Fruit fly (Drosophila melanogaster) whole organism, embryonic: ENCODE results near the gene kraken.

Source experiments
- Adf1 ChIP-seq: fragments of 200-800 bp; sonication (Bioruptor generic); IDR thresholded peaks from 2 replicates; pipeline ENCODE4 v1.3.6; 2022; ENCODE audit warnings: missing biosample characterization, missing genetic modification characterization
- Antp ChIP-seq: fragments of 200-800 bp; sonication (Bioruptor generic); optimal IDR thresholded peaks from 3 replicates; lab custom pipeline; 2016; ENCODE audit warnings: missing biosample characterization, missing genetic modification characterization
- BtbVII ChIP-seq: fragments of 200-800 bp; sonication (Bioruptor generic); optimal IDR thresholded peaks from 3 replicates; lab custom pipeline; 2017; ENCODE audit warnings: missing biosample characterization, mild to moderate bottlenecking, missing genetic modification characterization
- C15 ChIP-seq: fragments of 200-800 bp; sonication (Bioruptor generic); IDR thresholded peaks from 3 replicates; pipeline ENCODE4 v1.3.6; 2022; ENCODE audit warnings: missing biosample characterization, missing genetic modification characterization
- CG10209 ChIP-seq: fragments of 200-800 bp; sonication (Bioruptor generic); optimal IDR thresholded peaks from 3 replicates; lab custom pipeline; 2017; ENCODE audit warnings: missing biosample characterization, mild to moderate bottlenecking, missing genetic modification characterization, missing genetic modification reagents
- CG13123 ChIP-seq: fragments of 200-800 bp; sonication (Bioruptor generic); optimal IDR thresholded peaks from 2 replicates; lab custom pipeline; 2016; ENCODE audit warnings: missing biosample characterization, missing genetic modification characterization
- CG13624 ChIP-seq: fragments of 200-800 bp; sonication (Bioruptor generic); optimal IDR thresholded peaks from 2 replicates; lab custom pipeline; 2016; ENCODE audit warnings: missing biosample characterization, missing genetic modification characterization
- CG14710 ChIP-seq: fragments of 200-800 bp; sonication (Bioruptor generic); optimal IDR thresholded peaks from 3 replicates; lab custom pipeline; 2019; ENCODE audit warnings: missing biosample characterization, mild to moderate bottlenecking, missing genetic modification characterization, moderate library complexity
- CG1647 ChIP-seq: fragments of 200-800 bp; sonication (Bioruptor generic); optimal IDR thresholded peaks from 3 replicates; lab custom pipeline; 2016; ENCODE audit warnings: missing biosample characterization, missing genetic modification characterization
- CG17829 ChIP-seq: fragments of 200-800 bp; optimal IDR thresholded peaks from 2 replicates; lab custom pipeline; 2019; ENCODE audit warnings: missing biosample characterization, mild to moderate bottlenecking, missing genetic modification characterization, moderate library complexity
- CG18619 ChIP-seq: fragments of 200-800 bp; sonication (Bioruptor generic); optimal IDR thresholded peaks from 3 replicates; lab custom pipeline; 2017; ENCODE audit warnings: missing biosample characterization, mild to moderate bottlenecking, missing genetic modification characterization
- CG2116 ChIP-seq: fragments of 200-800 bp; sonication (Bioruptor generic); optimal IDR thresholded peaks from 3 replicates; lab custom pipeline; 2018; ENCODE audit warnings: missing biosample characterization, mild to moderate bottlenecking, missing genetic modification characterization
- CG2678 ChIP-seq: fragments of 200-800 bp; sonication (Bioruptor generic); optimal IDR thresholded peaks from 3 replicates; lab custom pipeline; 2019; ENCODE audit warnings: missing biosample characterization, mild to moderate bottlenecking, missing genetic modification characterization, moderate library complexity
- CG2875 ChIP-seq: fragments of 200-800 bp; sonication (Bioruptor generic); optimal IDR thresholded peaks from 2 replicates; lab custom pipeline; 2017; ENCODE audit warnings: missing biosample characterization, mild to moderate bottlenecking, missing genetic modification characterization, missing genetic modification reagents
- CG31224 ChIP-seq: fragments of 200-800 bp; sonication (Bioruptor generic); IDR thresholded peaks from 2 replicates; pipeline ENCODE4 v1.3.6; 2022; ENCODE audit warnings: missing biosample characterization, missing genetic modification characterization
- CG31441 ChIP-seq: fragments of 200-800 bp; sonication (Bioruptor generic); IDR thresholded peaks from 2 replicates; pipeline ENCODE4 v1.3.6; 2022; ENCODE audit warnings: missing biosample characterization, missing genetic modification characterization
- CG32767 ChIP-seq: fragments of 200-800 bp; sonication (Bioruptor generic); IDR thresholded peaks from 2 replicates; pipeline ENCODE4 v1.3.6; 2022; ENCODE audit warnings: missing biosample characterization, missing genetic modification characterization
- CG5953 ChIP-seq: fragments of 200-800 bp; sonication (Bioruptor generic); IDR thresholded peaks from 2 replicates; pipeline ENCODE4 v1.3.6; 2022; ENCODE audit warnings: missing biosample characterization, missing genetic modification characterization
- CG7556 ChIP-seq: fragments of 200-800 bp; sonication (Bioruptor generic); optimal IDR thresholded peaks from 2 replicates; lab custom pipeline; 2017; ENCODE audit warnings: missing biosample characterization, mild to moderate bottlenecking, missing genetic modification characterization
- CG8765 ChIP-seq: fragments of 200-800 bp; sonication (Bioruptor generic); IDR thresholded peaks from 2 replicates; pipeline ENCODE4 v1.3.6; 2022; ENCODE audit warnings: missing biosample characterization, missing genetic modification characterization
- CG8944 ChIP-seq: fragments of 200-800 bp; sonication (Bioruptor generic); optimal IDR thresholded peaks from 3 replicates; lab custom pipeline; 2016; ENCODE audit warnings: missing biosample characterization, missing genetic modification characterization
- Gsc ChIP-seq: fragments of 200-800 bp; sonication (Bioruptor generic); IDR thresholded peaks from 2 replicates; pipeline ENCODE4 v1.3.6; 2022; ENCODE audit warnings: missing biosample characterization, missing genetic modification characterization
- Lpt ChIP-seq: fragments of >200 bp; optimal IDR thresholded peaks from 2 replicates; lab custom pipeline; 2018; ENCODE audit warnings: missing biosample characterization, missing genetic modification characterization
- Max ChIP-seq: fragments of 200-800 bp; sonication (Bioruptor generic); optimal IDR thresholded peaks from 2 replicates; lab custom pipeline; 2016; ENCODE audit warnings: missing biosample characterization, mild to moderate bottlenecking, missing genetic modification characterization
- Meics ChIP-seq: fragments of 200-800 bp; sonication (Bioruptor generic); optimal IDR thresholded peaks from 2 replicates; lab custom pipeline; 2017; ENCODE audit warnings: missing biosample characterization, mild to moderate bottlenecking, missing genetic modification characterization
- Ptx1 ChIP-seq: fragments of 200-800 bp; sonication (Bioruptor generic); IDR thresholded peaks from 2 replicates; pipeline ENCODE4 v1.3.6; 2022; ENCODE audit warnings: missing biosample characterization, missing genetic modification characterization
- Stat92E ChIP-seq, 3 experiments: fragments of >200 bp in 2 of 3; fragments of 200-800 bp in 1 of 3; sonication (Bioruptor generic) in 1 of 3; optimal IDR thresholded peaks; 2 replicates each; lab custom pipeline; 2017 to 2019; ENCODE audit warnings: missing biosample characterization in 3 of 3, missing genetic modification characterization in 3 of 3, mild to moderate bottlenecking in 1 of 3, moderate library complexity in 1 of 3
- al ChIP-seq: fragments of 200-800 bp; sonication (Bioruptor generic); IDR thresholded peaks from 2 replicates; pipeline ENCODE4 v1.3.6; 2022; ENCODE audit warnings: missing biosample characterization, missing genetic modification characterization
- cas ChIP-seq: fragments of 200-800 bp; sonication (Bioruptor generic); IDR thresholded peaks from 2 replicates; pipeline ENCODE4 v1.3.6; 2022; ENCODE audit warnings: missing biosample characterization, missing genetic modification characterization
- cg ChIP-seq: fragments of 200-800 bp; sonication (Bioruptor generic); optimal IDR thresholded peaks from 3 replicates; lab custom pipeline; 2019; ENCODE audit warnings: missing biosample characterization, mild to moderate bottlenecking, missing genetic modification characterization, moderate library complexity
- croc ChIP-seq: fragments of 200-800 bp; sonication (Bioruptor generic); conservative IDR thresholded peaks from 3 replicates; pipeline ENCODE4 v1.3.6; 2022; ENCODE audit warnings: missing biosample characterization, missing genetic modification characterization
- dimm ChIP-seq: fragments of 200-800 bp; sonication (Bioruptor generic); IDR thresholded peaks from 2 replicates; pipeline ENCODE4 v1.3.6; 2022; ENCODE audit warnings: missing biosample characterization, missing genetic modification characterization
- disco-r ChIP-seq: fragments of 200-800 bp; sonication (Bioruptor generic); optimal IDR thresholded peaks from 2 replicates; lab custom pipeline; 2016; ENCODE audit warnings: missing biosample characterization, missing genetic modification characterization
- eve ChIP-seq, 2 experiments: fragments of >200 bp; optimal IDR thresholded peaks; 2 replicates each; lab custom pipeline; 2017; ENCODE audit warnings: missing biosample characterization in 2 of 2, missing genetic modification characterization in 2 of 2
- exex ChIP-seq: fragments of 200-800 bp; sonication (Bioruptor generic); optimal IDR thresholded peaks from 4 replicates; lab custom pipeline; 2018; ENCODE audit warnings: missing biosample characterization, mild to moderate bottlenecking, missing genetic modification characterization, moderate library complexity
- gt ChIP-seq: fragments of 200-800 bp; sonication (Bioruptor generic); IDR thresholded peaks from 2 replicates; pipeline ENCODE4 v1.3.6; 2022; ENCODE audit warnings: missing biosample characterization, missing genetic modification characterization
- ham ChIP-seq: fragments of 200-800 bp; sonication (Bioruptor generic); IDR thresholded peaks from 2 replicates; pipeline ENCODE4 v1.3.6; 2022; ENCODE audit warnings: missing biosample characterization, missing genetic modification characterization
- ind ChIP-seq: fragments of 200-800 bp; sonication (Bioruptor generic); optimal IDR thresholded peaks from 3 replicates; lab custom pipeline; 2016; ENCODE audit warnings: missing biosample characterization, missing genetic modification characterization
- insv ChIP-seq, 2 experiments: fragments of 200-800 bp; sonication (Bioruptor generic); optimal IDR thresholded peaks; 3 replicates each; lab custom pipeline; 2016 to 2018; ENCODE audit warnings: missing biosample characterization in 2 of 2, missing genetic modification characterization in 2 of 2
- kay ChIP-seq: fragments of 200-800 bp; sonication (Bioruptor generic); optimal IDR thresholded peaks from 2 replicates; lab custom pipeline; 2016; ENCODE audit warnings: missing biosample characterization, missing genetic modification characterization
- lola ChIP-seq, 3 experiments: fragments of >200 bp in 2 of 3; fragments of 200-800 bp in 1 of 3; sonication (Bioruptor generic) in 1 of 3; optimal IDR thresholded peaks; 2 replicates each; lab custom pipeline; 2017 to 2019; ENCODE audit warnings: missing biosample characterization in 3 of 3, missing genetic modification characterization in 3 of 3, mild to moderate bottlenecking in 1 of 3, moderate library complexity in 1 of 3
- maf-S ChIP-seq: fragments of 200-800 bp; sonication (Bioruptor generic); optimal IDR thresholded peaks from 2 replicates; lab custom pipeline; 2016; ENCODE audit warnings: missing biosample characterization, missing genetic modification characterization
- pan ChIP-seq, 4 experiments: fragments of >200 bp in 3 of 4; fragments of 200-800 bp in 1 of 4; sonication (Bioruptor generic) in 1 of 4; optimal IDR thresholded peaks in 3 of 4; IDR thresholded peaks in 1 of 4; 2 replicates each; pipeline versions ENCODE4 v1.3.6 to Lab custom; 2017 to 2022; ENCODE audit warnings: missing biosample characterization in 2 of 4, missing genetic modification characterization in 2 of 4, mixed read lengths in 1 of 4
- pnt ChIP-seq: fragments of 200-800 bp; sonication (Bioruptor generic); optimal IDR thresholded peaks from 3 replicates; lab custom pipeline; 2016; ENCODE audit warnings: missing biosample characterization, missing genetic modification characterization
- sens ChIP-seq: fragments of 200-800 bp; sonication (Bioruptor generic); peaks from one replicate; lab custom pipeline; 2016; ENCODE audit warnings: missing biosample characterization, missing genetic modification characterization
- seq ChIP-seq: fragments of 200-800 bp; sonication (Bioruptor generic); IDR thresholded peaks from 2 replicates; pipeline ENCODE4 v1.3.6; 2022; ENCODE audit warnings: missing biosample characterization, missing genetic modification characterization
- tx ChIP-seq: fragments of 200-800 bp; sonication (Bioruptor generic); optimal IDR thresholded peaks from 2 replicates; lab custom pipeline; 2016; ENCODE audit warnings: missing biosample characterization, missing genetic modification characterization
- usp ChIP-seq: fragments of >200 bp; optimal IDR thresholded peaks from 2 replicates; lab custom pipeline; 2017; ENCODE audit warnings: missing biosample characterization, missing genetic modification characterization
- wek ChIP-seq: fragments of 200-800 bp; sonication (Bioruptor generic); optimal IDR thresholded peaks from 3 replicates; lab custom pipeline; 2018; ENCODE audit warnings: missing biosample characterization, mild to moderate bottlenecking, missing genetic modification characterization, moderate library complexity
- zf30C ChIP-seq: fragments of 200-800 bp; sonication (Bioruptor generic); optimal IDR thresholded peaks from 3 replicates; lab custom pipeline; 2018; ENCODE audit warnings: missing biosample characterization, mild to moderate bottlenecking, missing genetic modification characterization

Gene kraken

dm6 chr2L:825768-826263 lies 26.8 kb upstream of the kraken start, which contains the start of the genes CG3862 and dock (continued):
- TF ChIP-seq CG13624 (peak; percentile 76), wek (GFP tag; lab: Kevin White, UChicago) (peak; percentile 1), disco-r (GFP tag; lab: Kevin White, UChicago) (no peak), CG2678 (tag; lab: Kevin White, UChicago) (peak; percentile 53), CG1647 (GFP tag; lab: Kevin White, UChicago) (no peak), Stat92E (GFP tag; optimal IDR thresholded peaks at IDR 0.05; lab: Kevin White, UChicago) (peak in 1 of 3 experiments; percentile 68), zf30C (GFP tag; lab: Kevin White, UChicago) (no peak), CG31224 (peak; percentile 30; the same call in 1 of the 2 replicates), cg (GFP tag; lab: Kevin White, UChicago) (peak; percentile 95), CG2875 (GFP tag; lab: Kevin White, UChicago) (no peak), CG7556 (GFP tag; lab: Kevin White, UChicago) (peak; percentile 47), Gsc (no peak), Max (peak; percentile 64), CG18619 (GFP tag; lab: Kevin White, UChicago) (peak; percentile 42), eve (GFP tag; optimal IDR thresholded peaks at IDR 0.05; lab: Kevin White, UChicago) (no peak), CG14710 (tag; lab: Kevin White, UChicago) (peak; percentile 70), seq (no peak), C15 (GFP tag; lab: Robert Waterston, UW) (no peak), ind (GFP tag; lab: Kevin White, UChicago) (peak; percentile 39), CG8944 (GFP tag; lab: Kevin White, UChicago) (peak; percentile 22), CG8765 (GFP tag; lab: Robert Waterston, UW) (0 out of 2 replicates have a peak, but pooled peaks have one; percentile 41), al (0 out of 2 replicates have a peak, but pooled peaks have one; percentile 33), Ptx1 (GFP tag; lab: Robert Waterston, UW) (peak; percentile 30; the same call in 1 of the 2 replicates), BtbVII (peak; percentile 67), kay (peak; percentile 46), CG32767 (GFP tag; lab: Robert Waterston, UW) (0 out of 2 replicates have a peak, but pooled peaks have one; percentile 15), ham (GFP tag; lab: Robert Waterston, UW) (no peak), pnt (GFP tag; lab: Kevin White, UChicago) (peak; percentile 39), sens (peak; percentile 91), cas (peak; percentile 62; the same call in 1 of the 2 replicates), exex (tag; lab: Kevin White, UChicago) (peak; percentile 67), Antp (GFP tag; lab: Kevin White, UChicago) (peak; percentile 66), CG13123 (GFP tag; lab: Kevin White, UChicago) (no peak), Adf1 (GFP tag; lab: Robert Waterston, UW) (no peak), CG17829 (tag; lab: Kevin White, UChicago) (peak; percentile 50), pan (optimal IDR thresholded peaks at IDR 0.05; lab: Kevin White, UChicago) (no peak), pan (GFP tag; optimal IDR thresholded peaks at IDR 0.05 in 1 of 2, IDR thresholded peaks at IDR 0.05 in 1 of 2) (peak in 1 of 2 experiments; percentile 50), croc (GFP tag; lab: Robert Waterston, UW) (no peak), CG31441 (GFP tag; lab: Robert Waterston, UW) (peak; percentile 29; the same call in 1 of the 2 replicates), CG5953 (GFP tag; lab: Robert Waterston, UW) (no peak), CG10209 (no peak), Lpt (GFP tag; lab: Kevin White, UChicago) (no peak), insv (GFP tag; optimal IDR thresholded peaks at IDR 0.05; lab: Kevin White, UChicago) (peak in 1 of 2 experiments; percentile 23), lola (GFP tag; optimal IDR thresholded peaks at IDR 0.05; lab: Kevin White, UChicago) (peak in 1 of 3 experiments; percentile 1), dimm (GFP tag; lab: Robert Waterston, UW) (no peak), Meics (peak; percentile 50), tx (peak; percentile 46), CG2116 (GFP tag; lab: Kevin White, UChicago) (peak; percentile 88), gt (GFP tag; lab: Robert Waterston, UW) (no peak), usp (GFP tag; lab: Kevin White, UChicago) (no peak), maf-S (peak; percentile 69)
